Fruit fly (Drosophila melanogaster) whole organism: ENCODE data around the gene Golgin84.

Source experiments
- CG8478 ChIP-seq: fragments of >200 bp; optimal IDR thresholded peaks from 2 replicates; lab custom pipeline; 2018; ENCODE audit warnings: inconsistent platforms
- EcR ChIP-seq, 2 experiments: fragments of >200 bp; optimal IDR thresholded peaks; 2 replicates each; lab custom pipeline; 2017; ENCODE audit warnings: missing biosample characterization in 2 of 2, missing genetic modification characterization in 2 of 2, missing genetic modification reagents in 2 of 2

dm6 chr3R:24364880-24365604, 7.3 kb upstream of the Golgin84 start, which contains the start of the genes CG17784 and CG13613:
- TF ChIP-seq EcR (GFP tag; optimal IDR thresholded peaks at IDR 0.05; lab: Kevin White, UChicago) (no peak), CG8478 (lab: Kevin White, UChicago) (no peak)
